Fruit fly (Drosophila melanogaster): ENCODE measurements around the gene Ravus.

- TF ChIP-seq CG8478 (optimal IDR thresholded peaks at IDR 0.05) (no peak), EcR (GFP tag; optimal IDR thresholded peaks at IDR 0.05) (no peak), usp (GFP tag; optimal IDR thresholded peaks at IDR 0.05) (no peak)
Measured at dm6 chr3R:13279419-13279818, 15.6 kb upstream of the Ravus start, which contains the start of gene CG8630.

All from whole organism.